Worm (Caenorhabditis elegans): Measurements from ENCODE around the gene ZK669.3.

ce11 chrII:7958544-7958943 is 17.6 kb downstream of the ZK669.3 start, which contains the start of gene C04H4.1:
- TF ChIP-seq pag-3 (tag; optimal IDR thresholded peaks at IDR 0.05; ENCODE audit: borderline replicate concordance) = no peak
- TF ChIP-seq elt-4 (tag; optimal IDR thresholded peaks at IDR 0.05) = no peak
- TF ChIP-seq hlh-6 (tag; optimal IDR thresholded peaks at IDR 0.05) = no peak
- no peak for TF ChIP-seq madf-2 (tag; optimal IDR thresholded peaks at IDR 0.05)
- no peak for TF ChIP-seq fkh-10 (GFP tag; optimal IDR thresholded peaks at IDR 0.05)
- TF ChIP-seq ceh-9 (tag; optimal IDR thresholded peaks at IDR 0.05) = no peak
- no peak for TF ChIP-seq rnt-1 (tag; optimal IDR thresholded peaks at IDR 0.05)
- TF ChIP-seq ahr-1 (tag; optimal IDR thresholded peaks at IDR 0.05) = no peak
- TF ChIP-seq unc-55 (GFP tag; optimal IDR thresholded peaks at IDR 0.05) = no peak
- no peak for TF ChIP-seq ceh-19 (GFP tag; optimal IDR thresholded peaks at IDR 0.05)
- no peak for TF ChIP-seq F13H6.1 (tag; optimal IDR thresholded peaks at IDR 0.05)

Measured in whole organism, late embryonic.